Worm (Caenorhabditis elegans): Measurements from ENCODE around the gene R05F9.11.

R05F9.11 gene

DNA sequence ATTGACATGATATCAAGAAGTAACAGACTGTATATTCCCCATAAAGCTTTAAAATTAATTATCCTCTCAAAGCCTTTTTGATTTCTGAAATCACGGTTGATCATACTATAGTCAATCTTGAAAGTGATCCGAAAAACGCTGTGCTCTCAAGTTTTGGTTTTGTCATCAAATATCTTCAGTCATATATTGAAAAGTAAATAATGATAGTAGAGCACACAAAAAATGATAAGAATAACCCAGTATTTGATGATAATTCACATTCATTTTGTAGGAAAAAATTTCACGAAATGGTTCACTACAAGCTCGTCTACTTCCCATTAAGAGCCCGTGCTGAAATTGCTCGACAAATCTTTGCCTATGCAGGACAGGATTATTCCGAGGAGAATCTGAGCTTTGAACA, 34.4 kb downstream of the R05F9.11 start, which contains the start of gene gst-6:
Gene gst-6, plus strand, starts transcription at position 263 of the 400 bp plus-strand sequence.
- no peak for TF ChIP-seq nhr-28 (tag; optimal IDR thresholded peaks at IDR 0.05)
- TF ChIP-seq sptf-1 (tag; optimal IDR thresholded peaks at IDR 0.05): no peak
- TF ChIP-seq tbx-8 (GFP tag; optimal IDR thresholded peaks at IDR 0.05): no peak
- TF ChIP-seq elt-3 (tag; optimal IDR thresholded peaks at IDR 0.05): no peak
- TF ChIP-seq nhr-76 (tag; optimal IDR thresholded peaks at IDR 0.05): no peak
- no peak for TF ChIP-seq lsy-2 (tag; optimal IDR thresholded peaks at IDR 0.05)
- TF ChIP-seq blmp-1 (tag; optimal IDR thresholded peaks at IDR 0.05): no peak
- TF ChIP-seq ceh-83 (GFP tag; optimal IDR thresholded peaks at IDR 0.05): no peak
- TF ChIP-seq unc-120 (tag; optimal IDR thresholded peaks at IDR 0.05; ENCODE audit: poor library complexity, severe bottlenecking): no peak

DNA sequence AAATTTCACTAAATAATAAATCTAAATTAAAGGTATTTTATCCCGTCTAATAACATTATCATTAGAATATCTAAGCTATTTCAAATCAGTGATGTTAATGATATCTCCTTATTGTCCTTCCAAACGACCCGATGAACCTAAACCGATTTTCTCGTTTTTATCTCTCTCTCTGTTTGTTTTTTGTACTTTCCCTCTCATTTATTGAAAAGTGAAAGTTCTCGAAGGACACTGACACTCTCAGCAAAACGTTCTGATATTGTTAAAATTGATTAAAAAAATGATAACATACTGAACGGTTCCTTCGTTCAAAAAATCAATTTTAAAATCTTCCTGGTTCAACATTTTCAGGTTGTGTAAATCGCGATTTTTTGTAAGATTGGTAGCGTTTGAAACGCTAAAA, 37.9 kb downstream of the R05F9.11 start, which contains the start of gene F11G11.13:
Gene F11G11.13, minus strand, starts transcription at position 89 of the 400 bp plus-strand sequence.
- TF ChIP-seq zip-8 (tag; optimal IDR thresholded peaks at IDR 0.05) (no peak), mab-5 (tag; optimal IDR thresholded peaks at IDR 0.05) (no peak), bed-3 (GFP tag; optimal IDR thresholded peaks at IDR 0.05) (no peak), ztf-11 (tag; optimal IDR thresholded peaks at IDR 0.05) (no peak), lin-13 (tag; optimal IDR thresholded peaks at IDR 0.05) (no peak), sptf-1 (tag; optimal IDR thresholded peaks at IDR 0.05) (no peak)

DNA sequence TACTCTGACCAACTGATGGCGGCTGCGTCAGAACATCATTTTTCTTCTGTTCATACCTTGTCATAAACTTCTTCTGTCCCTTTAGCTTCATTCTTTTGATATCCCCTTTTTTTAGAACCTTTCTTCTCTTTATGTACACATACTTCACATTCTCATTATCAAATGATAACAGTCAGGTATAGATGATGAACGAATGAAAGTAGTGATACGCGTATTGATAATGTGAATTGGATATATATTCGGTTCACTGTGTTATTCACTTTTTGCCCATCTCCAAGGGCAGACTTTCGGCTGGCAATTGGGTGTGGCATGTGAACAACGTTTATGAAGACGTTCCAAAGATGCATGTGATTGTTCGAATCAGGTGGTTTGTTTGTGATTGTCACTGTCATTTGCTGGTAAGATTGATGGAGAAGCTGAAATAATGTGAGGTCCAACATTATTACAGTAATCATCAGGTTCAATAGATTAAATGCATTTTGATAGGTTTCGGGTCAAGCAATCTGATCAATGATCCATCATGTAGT, 39.6 kb downstream of the R05F9.11 start, which contains the start of gene F11G11.15:
Gene F11G11.15, plus strand, starts transcription at position 511 of the 527 bp plus-strand sequence.
- TF ChIP-seq lsy-2 (tag; optimal IDR thresholded peaks at IDR 0.05) (no peak), zip-8 (tag; optimal IDR thresholded peaks at IDR 0.05) (no peak), nhr-237 (tag; optimal IDR thresholded peaks at IDR 0.05) (no peak), lin-32 (GFP tag; optimal IDR thresholded peaks at IDR 0.05) (no peak), M03D4.4 (tag; optimal IDR thresholded peaks at IDR 0.05) (no peak), bed-3 (GFP tag; optimal IDR thresholded peaks at IDR 0.05) (no peak), nhr-76 (tag; optimal IDR thresholded peaks at IDR 0.05) (no peak), sem-2 (GFP tag; optimal IDR thresholded peaks at IDR 0.05) (no peak), ceh-39 (tag; optimal IDR thresholded peaks at IDR 0.05) (no peak), unc-39 (tag; optimal IDR thresholded peaks at IDR 0.05) (no peak), nhr-2 (tag; optimal IDR thresholded peaks at IDR 0.05) (no peak), drap-1 (GFP tag; optimal IDR thresholded peaks at IDR 0.05) (no peak), nhr-12 (tag; optimal IDR thresholded peaks at IDR 0.05) (no peak), sptf-1 (tag; optimal IDR thresholded peaks at IDR 0.05) (no peak), unc-62 (GFP tag; optimal IDR thresholded peaks at IDR 0.05) (no peak), cnd-1 (tag; optimal IDR thresholded peaks at IDR 0.05) (no peak), elt-1 (tag; optimal IDR thresholded peaks at IDR 0.05; ENCODE audit: borderline replicate concordance, insufficient read depth) (no peak)

DNA sequence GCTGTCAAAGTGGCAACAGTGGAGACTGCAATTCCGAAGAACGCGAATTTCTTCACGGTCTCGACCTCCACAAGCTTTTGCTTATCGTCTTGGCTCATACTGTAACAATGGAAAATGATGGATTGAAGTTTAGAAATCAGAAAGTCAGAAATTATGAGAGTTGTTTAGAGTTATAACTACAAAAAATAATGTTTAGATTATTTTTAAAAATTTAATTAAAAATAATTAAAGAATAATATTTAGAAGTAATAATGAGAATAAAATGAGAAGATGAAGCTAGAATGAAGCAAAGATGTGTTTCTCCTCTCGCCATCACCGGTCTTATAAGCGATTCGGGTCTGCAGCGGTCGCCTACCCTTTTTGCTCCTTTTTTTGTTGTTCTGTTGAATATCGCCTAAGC, 41.0 kb downstream of the R05F9.11 start, which contains the start of gene col-73:
Gene col-73, minus strand, starts transcription at position 101 of the 400 bp plus-strand sequence.
- TF ChIP-seq mep-1 (tag; optimal IDR thresholded peaks at IDR 0.05): no peak
- TF ChIP-seq unc-62 (GFP tag; optimal IDR thresholded peaks at IDR 0.05): no peak
- no peak for TF ChIP-seq lin-13 (tag; optimal IDR thresholded peaks at IDR 0.05)
- TF ChIP-seq drap-1 (GFP tag; optimal IDR thresholded peaks at IDR 0.05): no peak
- TF ChIP-seq unc-120 (tag; optimal IDR thresholded peaks at IDR 0.05; ENCODE audit: poor library complexity, severe bottlenecking): no peak
- TF ChIP-seq sptf-1 (tag; optimal IDR thresholded peaks at IDR 0.05): no peak
- no peak for TF ChIP-seq bed-3 (GFP tag; optimal IDR thresholded peaks at IDR 0.05)
- TF ChIP-seq cnd-1 (tag; optimal IDR thresholded peaks at IDR 0.05): no peak

DNA sequence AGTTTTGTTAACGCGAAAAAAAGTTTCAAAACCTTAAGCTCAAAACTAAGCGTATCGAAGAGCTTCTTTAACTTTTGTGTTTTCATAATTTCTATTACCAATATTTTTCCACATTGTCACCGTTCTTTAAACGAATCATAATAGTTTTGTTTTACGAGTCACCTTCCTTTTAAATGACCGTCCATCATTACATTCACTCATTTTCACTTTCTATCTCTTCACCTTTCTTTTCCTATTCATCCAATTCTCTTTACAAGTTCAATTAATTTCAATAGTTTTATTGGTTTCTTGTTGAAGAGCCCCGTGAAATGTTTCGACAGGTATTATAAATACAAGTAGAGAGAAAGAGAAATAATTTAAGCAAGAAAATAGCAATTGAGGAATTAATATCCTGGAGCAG, 42.2 kb downstream of the R05F9.11 start:
- TF ChIP-seq ces-1 (GFP tag; optimal IDR thresholded peaks at IDR 0.05): no peak

DNA sequence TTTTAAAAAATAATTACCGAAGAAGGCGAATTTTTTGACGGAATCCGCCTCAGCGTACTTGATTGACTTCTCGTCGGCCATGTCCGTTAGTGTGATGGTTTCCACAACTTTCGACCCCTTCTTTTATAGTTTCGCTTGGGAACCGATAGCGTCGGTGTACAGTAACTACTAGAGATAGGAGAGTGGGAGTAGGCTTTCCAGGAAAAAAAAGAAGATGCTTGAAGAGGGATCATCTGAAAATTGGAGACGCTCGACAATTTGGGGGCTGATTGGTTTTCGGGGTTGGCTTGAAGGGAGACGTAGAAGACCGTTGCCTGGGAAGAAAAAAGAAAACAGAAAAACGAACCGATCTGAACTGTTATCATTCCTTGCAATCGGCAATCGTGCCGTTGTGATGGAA, 43.3 kb downstream of the R05F9.11 start, which contains the start of gene col-20:
Gene col-20, minus strand, starts transcription at position 101 of the 400 bp plus-strand sequence.
- no peak for TF ChIP-seq unc-39 (tag; optimal IDR thresholded peaks at IDR 0.05)
- TF ChIP-seq mls-2 (tag; optimal IDR thresholded peaks at IDR 0.05): no peak
- no peak for TF ChIP-seq elt-1 (tag; optimal IDR thresholded peaks at IDR 0.05; ENCODE audit: borderline replicate concordance, insufficient read depth)
- TF ChIP-seq nhr-76 (tag; optimal IDR thresholded peaks at IDR 0.05): no peak
